Worm (Caenorhabditis elegans) whole organism, L1 larva: ENCODE measurements around the gene pgp-10.

ENCODE experiments used
- elt-3 ChIP-seq, 6 experiments: fragments of 150-350 bp in 1 of 6; sonication (generic microtip); optimal IDR thresholded peaks; 2 replicates each; lab custom pipeline; 2017 to 2018; ENCODE audit warnings: missing biosample characterization in 6 of 6, missing genetic modification characterization in 6 of 6, inconsistent platforms in 1 of 6
- fkh-10 ChIP-seq: sonication (generic microtip); optimal IDR thresholded peaks from 2 replicates; lab custom pipeline; 2017; ENCODE audit warnings: missing biosample characterization, missing genetic modification reagents, missing genetic modification characterization
- fos-1 ChIP-seq: fragments of 150-350 bp; optimal IDR thresholded peaks from 2 replicates; lab custom pipeline; 2014; ENCODE audit warnings: missing biosample characterization, missing genetic modification characterization
- irx-1 ChIP-seq: sonication (generic microtip); optimal IDR thresholded peaks from 2 replicates; lab custom pipeline; 2016; ENCODE audit warnings: missing genetic modification characterization, missing compliant biosample characterization
- lin-13 ChIP-seq: fragments of 150-350 bp; optimal IDR thresholded peaks from 2 replicates; lab custom pipeline; 2014; ENCODE audit warnings: missing biosample characterization, missing genetic modification reagents, missing genetic modification characterization

DNA sequence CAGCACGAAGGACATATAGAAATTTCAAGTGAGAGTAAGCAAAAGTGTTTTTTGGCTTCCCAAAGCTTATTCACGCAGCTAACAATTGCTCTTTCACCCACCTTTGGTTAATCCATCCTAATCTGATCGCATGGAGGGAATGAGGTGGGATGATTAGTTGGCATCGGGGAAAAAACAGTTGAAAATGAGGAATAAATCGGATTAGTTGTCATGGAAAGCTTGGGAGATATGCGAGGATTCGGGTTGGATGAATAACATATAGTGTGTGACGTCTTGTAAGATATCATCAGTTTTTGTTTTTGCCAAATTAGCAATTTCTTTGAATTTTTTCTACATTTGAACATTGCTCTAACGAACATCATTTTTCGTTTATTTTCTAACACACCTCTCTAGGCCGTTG is 30.2 kb upstream of the pgp-10 start:
- TF ChIP-seq fos-1 (no peak), irx-1 (no peak), elt-3 (tag; optimal IDR thresholded peaks at IDR 0.05; lab: Kevin White, UChicago) (no peak), fkh-10 (GFP tag; lab: Kevin White, UChicago) (no peak), lin-13 (GFP tag; lab: Kevin White, UChicago) (no peak)
